Worm (Caenorhabditis elegans) whole organism, L4 larva: ENCODE measurements around the gene srab-8.

Experiments
- F49E8.2 ChIP-seq: sonication (generic microtip); optimal IDR thresholded peaks from 2 replicates; lab custom pipeline; 2016; ENCODE audit warnings: missing compliant biosample characterization, mild to moderate bottlenecking, missing genetic modification characterization, borderline replicate concordance
- aha-1 ChIP-seq: fragments of 150-350 bp; peaks from one replicate; lab custom pipeline; 2014; ENCODE audit warnings: missing biosample characterization, missing genetic modification characterization
- aly-2 ChIP-seq: sonication (generic microtip); optimal IDR thresholded peaks from 2 replicates; lab custom pipeline; 2018; ENCODE audit warnings: missing biosample characterization, missing genetic modification characterization
- attf-4 ChIP-seq: sonication (generic microtip); optimal IDR thresholded peaks from 3 replicates; lab custom pipeline; 2017; ENCODE audit warnings: missing biosample characterization, missing genetic modification characterization
- ceh-44 ChIP-seq: fragments of 200-800 bp; sonication (Bioruptor generic); IDR thresholded peaks from 2 replicates; pipeline ENCODE4 v1.3.6; 2022; ENCODE audit warnings: missing genetic modification reagents, missing genetic modification characterization, missing compliant biosample characterization
- cey-2 ChIP-seq: sonication (generic microtip); optimal IDR thresholded peaks from 3 replicates; lab custom pipeline; 2017; ENCODE audit warnings: missing genetic modification characterization, mild to moderate bottlenecking, missing compliant biosample characterization, antibody characterized with exemption, borderline replicate concordance; ENCODE audit not compliant: insufficient read depth
- egl-27 ChIP-seq: sonication (generic microtip); optimal IDR thresholded peaks from 3 replicates; lab custom pipeline; 2017; ENCODE audit warnings: missing biosample characterization, missing genetic modification reagents, missing genetic modification characterization
- hlh-11 ChIP-seq: fragments of 200-800 bp; sonication (Bioruptor generic); optimal IDR thresholded peaks from 2 replicates; lab custom pipeline; 2018; ENCODE audit warnings: mild to moderate bottlenecking, missing genetic modification characterization, missing compliant biosample characterization
- hlh-30 ChIP-seq: sonication (generic microtip); optimal IDR thresholded peaks from 2 replicates; lab custom pipeline; 2017; ENCODE audit warnings: antibody characterized with exemption, mild to moderate bottlenecking, missing genetic modification characterization, missing compliant biosample characterization; ENCODE audit not compliant: insufficient read depth
- mxl-2 ChIP-seq: fragments of 200-800 bp; sonication (Bioruptor generic); conservative IDR thresholded peaks from 2 replicates; pipeline ENCODE4 v1.3.6; 2022; ENCODE audit warnings: missing genetic modification reagents, missing genetic modification characterization, missing compliant biosample characterization
- set-16 ChIP-seq: fragments of 200-800 bp; sonication (Bioruptor generic); IDR thresholded peaks from 2 replicates; pipeline ENCODE4 v1.3.6; 2022; ENCODE audit warnings: missing genetic modification reagents, missing genetic modification characterization, missing compliant biosample characterization
- unc-39 ChIP-seq: sonication (generic microtip); optimal IDR thresholded peaks from 2 replicates; lab custom pipeline; 2017; ENCODE audit warnings: missing biosample characterization, missing genetic modification characterization
- unc-62 ChIP-seq, 3 experiments: fragments of 150-350 bp in 1 of 3; sonication (generic microtip); optimal IDR thresholded peaks in 2 of 3; peaks in 1 of 3; 1 replicate in 1 of 3; 2 replicates in 2 of 3; lab custom pipeline; 2014 to 2017; ENCODE audit warnings: missing biosample characterization in 3 of 3, missing genetic modification characterization in 3 of 3, missing genetic modification reagents in 3 of 3, missing genotype in 1 of 3
- zip-11 ChIP-seq: fragments of 200-800 bp; sonication (Bioruptor generic); IDR thresholded peaks from 2 replicates; pipeline ENCODE4 v1.3.6; 2022; ENCODE audit warnings: missing genetic modification characterization, missing compliant biosample characterization
- ztf-11 ChIP-seq: fragments of 150-350 bp; optimal IDR thresholded peaks from 2 replicates; lab custom pipeline; 2014; ENCODE audit warnings: missing biosample characterization, missing genetic modification characterization

Gene srab-8

ce11 chrV:3210147-3210546 is 33.9 kb downstream of the srab-8 start, which contains the start of gene apx-1:
Gene apx-1, plus strand, starts transcription at chrV:3210196.
- TF ChIP-seq ceh-44 (GFP tag; lab: Robert Waterston, UW) (no peak), cey-2 (tag; lab: Kevin White, UChicago) (no peak), aha-1 (peak; percentile 9), F49E8.2 (tag; lab: Kevin White, UChicago) (no peak), hlh-11 (tag; lab: Kevin White, UChicago) (no peak), zip-11 (GFP tag; lab: Robert Waterston, UW) (no peak), set-16 (GFP tag; lab: Robert Waterston, UW) (peak; percentile 78)

DNA sequence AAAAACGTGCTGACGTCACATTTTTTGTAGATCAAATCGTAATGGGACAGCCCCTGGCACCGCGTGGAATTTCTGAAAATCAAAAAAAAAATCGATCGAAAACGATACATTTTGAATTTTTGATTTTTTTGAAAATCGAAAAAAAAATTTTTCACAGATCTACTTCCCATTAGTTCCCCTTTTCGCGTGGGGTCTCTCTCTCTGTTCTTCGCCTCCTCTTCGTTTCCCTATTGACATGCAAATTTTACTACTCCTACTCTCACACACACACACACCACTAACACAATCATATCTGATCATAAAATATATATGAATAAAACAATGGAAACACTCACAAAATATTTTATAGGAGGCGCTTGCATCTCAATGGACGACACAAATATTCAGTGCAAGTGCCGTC is 42.3 kb downstream of the srab-8 start:
- TF ChIP-seq aly-2 (tag; lab: Kevin White, UChicago) = no peak
- TF ChIP-seq unc-62 (GFP tag; optimal IDR thresholded peaks at IDR 0.05 in 1 of 2; lab: Kevin White, UChicago) = peak in 1 of 2 experiments; percentile 31
- no peak for TF ChIP-seq unc-62 (tag; optimal IDR thresholded peaks at IDR 0.05; lab: Kevin White, UChicago)
- TF ChIP-seq mxl-2 (GFP tag; lab: Robert Waterston, UW) = no peak

DNA sequence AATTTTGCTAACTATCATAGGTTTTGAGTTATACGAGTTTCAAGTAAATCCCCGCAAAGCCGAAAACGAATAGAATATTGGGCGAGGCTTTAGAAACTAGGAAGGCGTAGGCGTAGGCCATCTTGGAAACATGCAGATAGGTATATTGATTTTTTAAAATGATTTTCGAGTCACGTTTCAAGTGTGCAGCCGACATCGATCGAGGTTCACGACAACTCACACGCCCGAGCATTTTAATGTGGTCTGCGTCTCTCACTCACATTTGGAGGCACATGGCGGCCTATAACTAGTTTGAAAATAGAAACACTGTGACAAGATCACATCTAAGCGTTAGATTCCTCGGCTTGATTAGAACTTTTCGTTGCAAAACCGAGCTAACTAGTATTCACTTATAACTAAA is 51.1 kb downstream of the srab-8 start, which contains the start of gene K08D9.2:
K08D9.2 (plus strand) TSS at position 301 of the 400 bp plus-strand sequence.
- TF ChIP-seq attf-4 (tag; lab: Kevin White, UChicago) (no peak), unc-62 (GFP tag; optimal IDR thresholded peaks at IDR 0.05 in 1 of 2; lab: Kevin White, UChicago) (no peak), unc-62 (tag; optimal IDR thresholded peaks at IDR 0.05; lab: Kevin White, UChicago) (no peak), ztf-11 (tag; lab: Kevin White, UChicago) (no peak), unc-39 (tag; lab: Kevin White, UChicago) (no peak), egl-27 (tag; lab: Kevin White, UChicago) (no peak), hlh-30 (tag; lab: Kevin White, UChicago) (no peak)
